Worm (Caenorhabditis elegans): ENCODE measurements around the gene tdo-2.

- no peak for TF ChIP-seq mel-28 (tag; optimal IDR thresholded peaks at IDR 0.05; ENCODE audit: borderline replicate concordance)
- TF ChIP-seq unc-62 (GFP tag; optimal IDR thresholded peaks at IDR 0.05), result no peak
- no peak for TF ChIP-seq F37B4.10 (GFP tag; IDR thresholded peaks at IDR 0.05)
- no peak for TF ChIP-seq ztf-3 (GFP tag; optimal IDR thresholded peaks at IDR 0.05)
- no peak for TF ChIP-seq bed-2 (GFP tag; IDR thresholded peaks at IDR 0.05)
- peak; percentile 25 for TF ChIP-seq ztf-26 (tag; optimal IDR thresholded peaks at IDR 0.05)
Measured at ce11 chrIII:5876140-5876675, 43.5 kb downstream of the tdo-2 start, which contains the start of gene aldo-2.
